Worm (Caenorhabditis elegans): ENCODE measurements around the gene lit-1.

DNA sequence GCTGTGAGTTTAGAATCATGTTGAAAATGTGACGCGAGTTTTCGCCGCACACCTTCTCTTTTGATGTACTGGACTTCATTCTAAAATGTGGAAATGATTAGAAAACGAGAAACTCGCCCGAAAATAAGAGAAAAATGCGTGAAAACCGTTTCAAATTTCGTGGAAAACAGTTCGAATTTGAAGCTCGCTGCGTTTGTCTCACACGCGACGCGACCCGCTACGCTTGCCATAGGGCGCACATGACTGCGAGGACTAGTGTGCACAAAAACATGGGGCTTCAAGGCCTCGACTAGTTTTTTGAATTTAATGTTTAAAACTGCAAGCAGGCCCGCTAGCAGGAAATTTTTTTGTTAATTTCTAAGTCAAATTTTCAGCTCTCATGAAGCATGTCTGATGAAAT is 69.4 kb downstream of the lit-1 start, which contains the start of the genes cyk-4 and pdr-1:
- TF ChIP-seq unc-62 (GFP tag; optimal IDR thresholded peaks at IDR 0.05): no peak
- TF ChIP-seq nhr-12 (tag; optimal IDR thresholded peaks at IDR 0.05): no peak
- TF ChIP-seq ceh-82 (tag; optimal IDR thresholded peaks at IDR 0.05): peak; percentile 41 to 85 (median 50)
- TF ChIP-seq zip-4 (GFP tag; optimal IDR thresholded peaks at IDR 0.05): no peak
- TF ChIP-seq ztf-11 (tag; optimal IDR thresholded peaks at IDR 0.05): no peak
- no peak for TF ChIP-seq vab-15 (tag; optimal IDR thresholded peaks at IDR 0.05)
- no peak for TF ChIP-seq pqm-1 (tag; optimal IDR thresholded peaks at IDR 0.05)
- TF ChIP-seq nhr-11 (tag; optimal IDR thresholded peaks at IDR 0.05): no peak
- no peak for TF ChIP-seq sup-37 (GFP tag; optimal IDR thresholded peaks at IDR 0.05)

Measured in whole organism, L1 larva.